Worm (Caenorhabditis elegans) whole organism, L1 larva: ENCODE results near the gene xpo-3.

Source experiments
- C16A3.4 ChIP-seq: fragments of 150-350 bp; optimal IDR thresholded peaks from 2 replicates; lab custom pipeline; 2014; ENCODE audit warnings: missing biosample characterization, missing genetic modification characterization
- aha-1 ChIP-seq: fragments of 150-350 bp; optimal IDR thresholded peaks from 2 replicates; lab custom pipeline; 2014; ENCODE audit warnings: missing biosample characterization, missing genetic modification characterization
- ceh-63 ChIP-seq: fragments of 200-800 bp; sonication (Bioruptor generic); optimal IDR thresholded peaks from 2 replicates; lab custom pipeline; 2018; ENCODE audit warnings: mild to moderate bottlenecking, missing genetic modification characterization, missing compliant biosample characterization
- ceh-8 ChIP-seq: fragments of 200-800 bp; sonication (Bioruptor generic); optimal IDR thresholded peaks from 2 replicates; lab custom pipeline; 2018; ENCODE audit warnings: mild to moderate bottlenecking, missing genetic modification characterization, moderate library complexity, missing compliant biosample characterization
- ceh-90 ChIP-seq: sonication (generic microtip); optimal IDR thresholded peaks from 2 replicates; lab custom pipeline; 2016; ENCODE audit warnings: missing genetic modification characterization, missing compliant biosample characterization
- ces-1 ChIP-seq: fragments of 150-350 bp; optimal IDR thresholded peaks from 2 replicates; lab custom pipeline; 2014; ENCODE audit warnings: missing biosample characterization, missing genetic modification reagents, missing genetic modification characterization
- efl-1 ChIP-seq, 4 experiments: fragments of 150-350 bp; optimal IDR thresholded peaks in 3 of 4; peaks in 1 of 4; 1 replicate in 1 of 4; 2 replicates in 3 of 4; lab custom pipeline; 2014; ENCODE audit warnings: missing biosample characterization in 2 of 4, missing genetic modification characterization in 2 of 4, missing genetic modification reagents in 2 of 4
- egl-13 ChIP-seq: sonication (generic microtip); optimal IDR thresholded peaks from 2 replicates; lab custom pipeline; 2016; ENCODE audit warnings: missing genotype, missing genetic modification reagents, missing genetic modification characterization, missing compliant biosample characterization
- egl-27 ChIP-seq, 2 experiments: fragments of 150-350 bp in 1 of 2; sonication (generic microtip); optimal IDR thresholded peaks; 3 replicates each; lab custom pipeline; 2017 to 2018; ENCODE audit warnings: missing biosample characterization in 2 of 2, missing genetic modification characterization in 2 of 2, missing genetic modification reagents in 2 of 2
- ets-5 ChIP-seq: fragments of 200-800 bp; sonication (Bioruptor generic); IDR thresholded peaks from 2 replicates; pipeline ENCODE4 v1.3.6; 2022; ENCODE audit warnings: missing genetic modification characterization, missing compliant biosample characterization
- hlh-4 ChIP-seq: sonication (generic microtip); optimal IDR thresholded peaks from 2 replicates; lab custom pipeline; 2016; ENCODE audit warnings: mild to moderate bottlenecking, missing genetic modification characterization, missing compliant biosample characterization
- hpl-2 ChIP-seq: fragments of 150-350 bp; optimal IDR thresholded peaks from 2 replicates; lab custom pipeline; 2014; ENCODE audit warnings: missing biosample characterization, missing genetic modification reagents, missing genetic modification characterization
- irx-1 ChIP-seq: sonication (generic microtip); optimal IDR thresholded peaks from 2 replicates; lab custom pipeline; 2016; ENCODE audit warnings: missing genetic modification characterization, missing compliant biosample characterization
- jun-1 ChIP-seq: fragments of 150-350 bp; optimal IDR thresholded peaks from 2 replicates; lab custom pipeline; 2014; ENCODE audit warnings: missing biosample characterization, missing genetic modification reagents, missing genetic modification characterization
- lin-13 ChIP-seq: fragments of 150-350 bp; optimal IDR thresholded peaks from 2 replicates; lab custom pipeline; 2014; ENCODE audit warnings: missing biosample characterization, missing genetic modification reagents, missing genetic modification characterization
- mdl-1 ChIP-seq, 2 experiments: fragments of 150-350 bp; optimal IDR thresholded peaks; 2 replicates each; lab custom pipeline; 2014 to 2017; ENCODE audit warnings: missing biosample characterization in 2 of 2, missing genetic modification characterization in 2 of 2, inconsistent platforms in 1 of 2
- mef-2 ChIP-seq: fragments of 150-350 bp; optimal IDR thresholded peaks from 2 replicates; lab custom pipeline; 2014; ENCODE audit warnings: missing biosample characterization, missing genetic modification characterization
- nhr-11 ChIP-seq: fragments of 150-350 bp; optimal IDR thresholded peaks from 2 replicates; lab custom pipeline; 2014; ENCODE audit warnings: missing biosample characterization, missing genetic modification characterization
- nhr-71 ChIP-seq: sonication (generic microtip); optimal IDR thresholded peaks from 2 replicates; lab custom pipeline; 2016; ENCODE audit warnings: mild to moderate bottlenecking, missing genetic modification characterization, moderate library complexity, missing compliant biosample characterization
- nhr-76 ChIP-seq: sonication (generic microtip); optimal IDR thresholded peaks from 2 replicates; lab custom pipeline; 2017; ENCODE audit warnings: missing biosample characterization, missing genetic modification characterization
- nhr-84 ChIP-seq: sonication (generic microtip); optimal IDR thresholded peaks from 2 replicates; lab custom pipeline; 2017; ENCODE audit warnings: missing biosample characterization, missing genetic modification characterization
- nhr-85 ChIP-seq: sonication (generic microtip); peaks from one replicate; lab custom pipeline; 2016; ENCODE audit warnings: missing genetic modification characterization, inconsistent platforms, missing compliant biosample characterization
- pag-3 ChIP-seq: sonication (generic microtip); optimal IDR thresholded peaks from 2 replicates; lab custom pipeline; 2017; ENCODE audit warnings: missing genetic modification characterization, mild to moderate bottlenecking, missing compliant biosample characterization, antibody characterized with exemption, borderline replicate concordance; ENCODE audit not compliant: insufficient read depth
- pax-3 ChIP-seq: fragments of 200-800 bp; sonication (Bioruptor generic); optimal IDR thresholded peaks from 2 replicates; lab custom pipeline; 2018; ENCODE audit warnings: mild to moderate bottlenecking, missing genetic modification characterization, moderate library complexity, missing compliant biosample characterization
- pqm-1 ChIP-seq: sonication (generic microtip); optimal IDR thresholded peaks from 3 replicates; lab custom pipeline; 2017; ENCODE audit warnings: missing biosample characterization, missing genetic modification characterization
- rnt-1 ChIP-seq: sonication (generic microtip); optimal IDR thresholded peaks from 2 replicates; lab custom pipeline; 2016; ENCODE audit warnings: mild to moderate bottlenecking, missing genetic modification characterization, moderate library complexity, missing compliant biosample characterization
- snu-23 ChIP-seq: sonication (generic microtip); optimal IDR thresholded peaks from 2 replicates; lab custom pipeline; 2016; ENCODE audit warnings: missing genetic modification characterization, missing compliant biosample characterization
- sup-37 ChIP-seq: fragments of 200-800 bp; sonication (Bioruptor generic); optimal IDR thresholded peaks from 2 replicates; lab custom pipeline; 2018; ENCODE audit warnings: mild to moderate bottlenecking, missing genetic modification characterization, missing compliant biosample characterization
- tbx-2 ChIP-seq: sonication (generic microtip); optimal IDR thresholded peaks from 2 replicates; lab custom pipeline; 2016; ENCODE audit warnings: missing genetic modification characterization, missing compliant biosample characterization
- unc-30 ChIP-seq: sonication (generic microtip); optimal IDR thresholded peaks from 2 replicates; lab custom pipeline; 2017; ENCODE audit warnings: missing biosample characterization, missing genetic modification characterization
- unc-86 ChIP-seq: sonication (generic microtip); optimal IDR thresholded peaks from 2 replicates; lab custom pipeline; 2016; ENCODE audit warnings: missing genetic modification characterization, missing compliant biosample characterization
- unc-98 ChIP-seq: fragments of 200-800 bp; sonication (Bioruptor generic); IDR thresholded peaks from 2 replicates; pipeline ENCODE4 v1.3.6; 2022; ENCODE audit warnings: missing genetic modification characterization, missing compliant biosample characterization
- xbp-1 ChIP-seq: sonication (generic microtip); optimal IDR thresholded peaks from 2 replicates; lab custom pipeline; 2016; ENCODE audit warnings: missing genetic modification characterization, missing compliant biosample characterization
- zip-4 ChIP-seq: fragments of 200-800 bp; sonication (Bioruptor generic); optimal IDR thresholded peaks from 2 replicates; lab custom pipeline; 2018; ENCODE audit warnings: mild to moderate bottlenecking, missing genetic modification characterization, moderate library complexity, missing compliant biosample characterization
- ztf-4 ChIP-seq: fragments of 150-350 bp; optimal IDR thresholded peaks from 2 replicates; lab custom pipeline; 2014; ENCODE audit warnings: missing biosample characterization, missing genetic modification characterization

The xpo-3 gene

DNA sequence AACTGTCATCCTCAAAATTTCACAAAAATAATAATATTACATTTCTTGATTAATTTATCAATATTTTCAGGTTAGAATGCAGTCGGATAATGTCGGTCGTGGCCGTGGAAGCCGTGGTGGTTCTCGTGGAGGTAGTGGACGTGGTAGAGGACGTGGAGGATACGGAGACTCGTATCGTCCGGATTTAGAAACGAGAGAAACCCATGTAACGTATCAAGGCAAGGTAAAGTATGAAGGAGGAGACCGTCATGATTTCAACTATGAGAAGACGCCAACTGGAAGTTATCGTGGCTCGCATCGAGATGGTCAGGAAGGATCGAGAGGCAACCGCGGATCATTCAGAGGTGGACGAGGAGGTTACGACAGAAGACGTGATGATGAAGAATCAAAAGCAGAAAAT, 33.7 kb upstream of the xpo-3 start, which contains the start of gene frpr-10:
frpr-10 (plus strand) TSS at position 301 of the 400 bp plus-strand sequence.
- TF ChIP-seq egl-13, result no peak
- TF ChIP-seq snu-23, result no peak
- TF ChIP-seq hpl-2 (GFP tag; lab: Kevin White, UChicago), result no peak
- TF ChIP-seq xbp-1 (tag; lab: Kevin White, UChicago), result no peak
- TF ChIP-seq tbx-2 (tag; lab: Kevin White, UChicago), result no peak
- TF ChIP-seq egl-27 (tag; optimal IDR thresholded peaks at IDR 0.05; lab: Kevin White, UChicago), result no peak
- TF ChIP-seq unc-98 (GFP tag; lab: Robert Waterston, UW), result no peak
- TF ChIP-seq nhr-84 (tag; lab: Kevin White, UChicago), result no peak
- TF ChIP-seq hlh-4, result no peak
- TF ChIP-seq ets-5 (GFP tag; lab: Robert Waterston, UW), result no peak
- no peak for TF ChIP-seq nhr-11
- no peak for TF ChIP-seq mdl-1 (tag; optimal IDR thresholded peaks at IDR 0.05; lab: Kevin White, UChicago)
- TF ChIP-seq jun-1 (tag; lab: Kevin White, UChicago), result no peak
- TF ChIP-seq C16A3.4 (tag; lab: Kevin White, UChicago), result no peak
- TF ChIP-seq ceh-8 (GFP tag; lab: Kevin White, UChicago), result no peak
- no peak for TF ChIP-seq mef-2 (tag; lab: Kevin White, UChicago)
- TF ChIP-seq lin-13 (GFP tag; lab: Kevin White, UChicago), result no peak
- no peak for TF ChIP-seq ceh-63 (GFP tag; lab: Kevin White, UChicago)
- no peak for TF ChIP-seq zip-4 (GFP tag; lab: Kevin White, UChicago)

DNA sequence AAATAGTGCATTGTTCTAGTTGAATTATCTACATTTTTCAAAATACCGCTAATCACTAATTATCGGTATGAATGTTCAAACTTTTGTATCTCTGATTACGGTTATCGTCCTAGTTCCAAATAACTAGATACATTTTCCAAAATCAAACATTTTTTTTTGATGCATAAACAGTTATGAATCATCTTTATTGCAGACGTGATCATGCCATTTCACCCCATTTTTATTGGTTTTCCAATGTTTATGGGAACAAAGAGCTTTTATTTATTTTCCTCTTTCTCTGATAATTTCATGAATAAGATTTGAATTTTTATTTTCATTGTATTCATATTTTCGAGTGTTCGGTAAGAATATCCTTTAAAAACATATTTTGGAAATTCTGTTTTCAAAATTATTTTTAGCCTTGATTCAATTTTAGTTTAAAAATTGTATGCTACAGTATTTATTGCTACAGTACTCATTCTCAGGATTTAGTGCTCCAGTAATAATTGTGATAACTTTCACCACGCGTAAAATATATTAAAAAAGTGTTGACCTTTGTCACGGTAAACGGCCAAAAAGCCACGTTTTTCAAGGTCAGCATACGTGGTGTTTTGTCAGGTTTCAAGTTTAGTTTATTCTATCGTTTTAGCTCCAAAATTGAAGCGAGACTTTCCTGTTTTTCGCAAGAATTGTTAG, 32.9 kb upstream of the xpo-3 start, which contains the start of gene csr-1:
csr-1 (plus strand) TSS at position 625 of the 675 bp plus-strand sequence.
- TF ChIP-seq aha-1 (tag; lab: Kevin White, UChicago) (no peak), nhr-84 (tag; lab: Kevin White, UChicago) (no peak), rnt-1 (no peak), xbp-1 (tag; lab: Kevin White, UChicago) (no peak), pax-3 (no peak), pqm-1 (no peak), unc-86 (no peak), ceh-90 (tag; lab: Kevin White, UChicago) (no peak), sup-37 (no peak), nhr-76 (tag; lab: Kevin White, UChicago) (no peak), ces-1 (GFP tag; lab: Kevin White, UChicago) (no peak), unc-30 (tag; lab: Kevin White, UChicago) (no peak), nhr-85 (no peak), pag-3 (tag; lab: Kevin White, UChicago) (no peak)
- TF ChIP-seq, all 84 proteins: peak for 0

- no peak for TF ChIP-seq efl-1 (optimal IDR thresholded peaks at IDR 0.05; lab: Kevin White, UChicago)
- TF ChIP-seq efl-1 (GFP tag; optimal IDR thresholded peaks at IDR 0.05 in 1 of 2; lab: Kevin White, UChicago), result no peak
- no peak for TF ChIP-seq hpl-2 (GFP tag; lab: Kevin White, UChicago)
- TF ChIP-seq, all 84 proteins: peak for 0
Measured at ce11 chrIV:7955849-7956248, 32.0 kb upstream of the xpo-3 start, which contains the start of gene ceh-19. Gene ceh-19, minus strand, starts transcription at chrIV:7955949.

DNA sequence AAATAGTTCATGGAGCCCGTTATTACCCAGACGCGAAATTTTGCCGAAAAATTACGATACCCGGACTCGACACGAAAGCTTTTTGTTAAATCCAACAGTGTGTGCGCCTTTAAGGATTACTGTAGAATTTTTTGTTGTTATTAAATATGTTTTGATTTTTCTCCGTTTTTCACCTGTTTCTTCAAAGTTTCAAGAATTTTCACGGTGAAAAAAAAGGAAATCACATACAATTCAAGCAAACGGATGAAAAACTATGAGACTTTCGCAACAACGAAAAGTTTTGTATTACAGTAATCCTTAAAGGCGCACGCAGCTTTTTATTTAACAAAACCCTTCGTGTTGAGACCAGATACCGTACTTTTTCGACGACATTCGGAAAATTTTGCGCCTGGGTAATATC, 30.2 kb upstream of the xpo-3 start:
- TF ChIP-seq tbx-2 (tag; lab: Kevin White, UChicago), result no peak
- no peak for TF ChIP-seq irx-1 (tag; lab: Kevin White, UChicago)
- no peak for TF ChIP-seq nhr-85
- TF ChIP-seq ztf-4 (tag; lab: Kevin White, UChicago), result no peak
- TF ChIP-seq aha-1 (tag; lab: Kevin White, UChicago), result no peak
- no peak for TF ChIP-seq nhr-71 (tag; lab: Kevin White, UChicago)
- no peak for TF ChIP-seq nhr-84 (tag; lab: Kevin White, UChicago)
- TF ChIP-seq, all 84 proteins: peak for 0
